Worm (Caenorhabditis elegans) whole organism, L2 larva: ENCODE data around the gene Y105C5A.1.
"Not testable (repeated sequence)": the region's sequence is repeated elsewhere in the genome, so short reads cannot be mapped to it uniquely, and the experiment has no call there.

Experiments used
- R02D3.7 ChIP-seq: fragments of 150-350 bp; optimal IDR thresholded peaks from 2 replicates; lab custom pipeline; 2014; ENCODE audit warnings: missing biosample characterization, missing genetic modification characterization
- aly-2 ChIP-seq: fragments of 150-350 bp; optimal IDR thresholded peaks from 2 replicates; lab custom pipeline; 2014; ENCODE audit warnings: missing biosample characterization, missing genetic modification characterization
- ama-1 ChIP-seq: fragments of 150-350 bp; optimal IDR thresholded peaks from 2 replicates; lab custom pipeline; 2018; ENCODE audit warnings: inconsistent platforms
- ceh-82 ChIP-seq: fragments of 150-350 bp; optimal IDR thresholded peaks from 2 replicates; lab custom pipeline; 2014; ENCODE audit warnings: missing biosample characterization, missing genetic modification characterization
- elt-1 ChIP-seq: fragments of 150-350 bp; optimal IDR thresholded peaks from 2 replicates; lab custom pipeline; 2014; ENCODE audit warnings: missing biosample characterization, missing genetic modification characterization
- elt-3 ChIP-seq: sonication (generic microtip); optimal IDR thresholded peaks from 2 replicates; lab custom pipeline; 2017; ENCODE audit warnings: missing biosample characterization, missing genetic modification characterization
- fos-1 ChIP-seq: fragments of 150-350 bp; optimal IDR thresholded peaks from 2 replicates; lab custom pipeline; 2014; ENCODE audit warnings: missing biosample characterization, missing genetic modification characterization
- lsy-2 ChIP-seq, 2 experiments: fragments of 150-350 bp in 1 of 2; sonication (generic microtip) in 1 of 2; optimal IDR thresholded peaks; 2 replicates each; lab custom pipeline; 2014 to 2017; ENCODE audit warnings: missing biosample characterization in 2 of 2, missing genetic modification characterization in 2 of 2
- mdl-1 ChIP-seq, 2 experiments: fragments of 150-350 bp in 1 of 2; sonication (generic microtip) in 1 of 2; optimal IDR thresholded peaks; 2 replicates each; lab custom pipeline; 2017; ENCODE audit warnings: missing biosample characterization in 2 of 2, missing genetic modification characterization in 2 of 2
- nhr-11 ChIP-seq: fragments of 150-350 bp; optimal IDR thresholded peaks from 2 replicates; lab custom pipeline; 2014; ENCODE audit warnings: missing biosample characterization, missing genetic modification characterization
- nhr-12 ChIP-seq: fragments of 150-350 bp; optimal IDR thresholded peaks from 2 replicates; lab custom pipeline; 2014; ENCODE audit warnings: missing biosample characterization, missing genetic modification characterization
- snpc-4 ChIP-seq: fragments of 150-350 bp; optimal IDR thresholded peaks from 2 replicates; lab custom pipeline; 2014; ENCODE audit warnings: missing biosample characterization, missing genetic modification characterization
- unc-62 ChIP-seq: fragments of 150-350 bp; optimal IDR thresholded peaks from 2 replicates; lab custom pipeline; 2014; ENCODE audit warnings: missing biosample characterization, missing genetic modification reagents, missing genetic modification characterization
- ztf-1 ChIP-seq: fragments of 200-800 bp; sonication (Bioruptor generic); conservative IDR thresholded peaks from 2 replicates; pipeline ENCODE4 v1.3.6; 2022; ENCODE audit warnings: missing genetic modification characterization, missing compliant biosample characterization

- TF ChIP-seq snpc-4; fos-1 (tag; lab: Kevin White, UChicago); nhr-11; aly-2; ztf-1 (GFP tag; lab: Robert Waterston, UW); nhr-12; R02D3.7 (tag; lab: Kevin White, UChicago); mdl-1 (tag; optimal IDR thresholded peaks at IDR 0.05; lab: Kevin White, UChicago); elt-1 (tag; lab: Kevin White, UChicago); elt-3 (tag; lab: Kevin White, UChicago); ama-1; lsy-2 (tag; optimal IDR thresholded peaks at IDR 0.05; lab: Kevin White, UChicago); unc-62 (GFP tag; lab: Kevin White, UChicago); ceh-82 (tag; lab: Kevin White, UChicago): not testable (repeated sequence)
Observed at ce11 chrIV:15594935-15595620, 30.9 kb upstream of the Y105C5A.1 start, which contains the start of the genes pqn-78 and pqn-79.
